Worm (Caenorhabditis elegans): ENCODE results near the gene str-180.

Gene str-180

ce11 chrV:6658765-6659164, 9.9 kb downstream of the str-180 start:
- TF ChIP-seq W03F9.2 (tag; optimal IDR thresholded peaks at IDR 0.05) (no peak), him-1 (tag; optimal IDR thresholded peaks at IDR 0.05) (peak; percentile 76), dao-5 (tag; optimal IDR thresholded peaks at IDR 0.05) (no peak)

ce11 chrV:6657532-6658259, 10.9 kb downstream of the str-180 start:
- TF ChIP-seq him-1 (tag; optimal IDR thresholded peaks at IDR 0.05) (no peak), W03F9.2 (tag; optimal IDR thresholded peaks at IDR 0.05) (no peak), dao-5 (tag; optimal IDR thresholded peaks at IDR 0.05) (no peak)

ce11 chrV:6656451-6657115, 12.1 kb downstream of the str-180 start, which contains the start of gene snb-1:
TSS of gene snb-1 (minus strand) at chrV:6656501.
- peak; percentile 75 for TF ChIP-seq W03F9.2 (tag; optimal IDR thresholded peaks at IDR 0.05)
- no peak for TF ChIP-seq dao-5 (tag; optimal IDR thresholded peaks at IDR 0.05)

- no peak for TF ChIP-seq W03F9.2 (tag; optimal IDR thresholded peaks at IDR 0.05)
- peak; percentile 55 for TF ChIP-seq him-1 (tag; optimal IDR thresholded peaks at IDR 0.05)
- peak; percentile 2 for TF ChIP-seq dao-5 (tag; optimal IDR thresholded peaks at IDR 0.05)
Observed at ce11 chrV:6655174-6655573, 13.5 kb downstream of the str-180 start, which contains the start of gene syx-18. TSS of gene syx-18 (minus strand) at chrV:6655449.

ce11 chrV:6652051-6652450, 16.6 kb downstream of the str-180 start, which contains the start of gene T10H9.8:
TSS of gene T10H9.8 (plus strand) at chrV:6652351.
- TF ChIP-seq W03F9.2 (tag; optimal IDR thresholded peaks at IDR 0.05) (no peak), dao-5 (tag; optimal IDR thresholded peaks at IDR 0.05) (no peak), him-1 (tag; optimal IDR thresholded peaks at IDR 0.05) (no peak)

- TF ChIP-seq W03F9.2 (tag; optimal IDR thresholded peaks at IDR 0.05) (no peak), him-1 (tag; optimal IDR thresholded peaks at IDR 0.05) (no peak), dao-5 (tag; optimal IDR thresholded peaks at IDR 0.05) (no peak)
Observed at ce11 chrV:6650508-6650907, 18.1 kb downstream of the str-180 start.

- no peak for TF ChIP-seq dao-5 (tag; optimal IDR thresholded peaks at IDR 0.05)
- no peak for TF ChIP-seq him-1 (tag; optimal IDR thresholded peaks at IDR 0.05)
Observed at ce11 chrV:6649317-6649716, 19.3 kb downstream of the str-180 start, which contains the start of gene T10H9.1. TSS of gene T10H9.1 (plus strand) at chrV:6649617.

ce11 chrV:6645810-6646209, 22.8 kb downstream of the str-180 start:
- TF ChIP-seq W03F9.2 (tag; optimal IDR thresholded peaks at IDR 0.05) (no peak), dao-5 (tag; optimal IDR thresholded peaks at IDR 0.05) (no peak), him-1 (tag; optimal IDR thresholded peaks at IDR 0.05) (no peak)

ce11 chrV:6632925-6633324, 35.7 kb downstream of the str-180 start, which contains the start of gene scd-2:
TSS of gene scd-2 (plus strand) at chrV:6633225.
- no peak for TF ChIP-seq W03F9.2 (tag; optimal IDR thresholded peaks at IDR 0.05)
- no peak for TF ChIP-seq dao-5 (tag; optimal IDR thresholded peaks at IDR 0.05)
- no peak for TF ChIP-seq him-1 (tag; optimal IDR thresholded peaks at IDR 0.05)

- TF ChIP-seq W03F9.2 (tag; optimal IDR thresholded peaks at IDR 0.05) (no peak), dao-5 (tag; optimal IDR thresholded peaks at IDR 0.05) (no peak), him-1 (tag; optimal IDR thresholded peaks at IDR 0.05) (no peak)
Observed at ce11 chrV:6631866-6632265, 36.8 kb downstream of the str-180 start.

- TF ChIP-seq him-1 (tag; optimal IDR thresholded peaks at IDR 0.05) = no peak
- TF ChIP-seq W03F9.2 (tag; optimal IDR thresholded peaks at IDR 0.05) = no peak
- no peak for TF ChIP-seq dao-5 (tag; optimal IDR thresholded peaks at IDR 0.05)
Observed at ce11 chrV:6630769-6631168, 37.9 kb downstream of the str-180 start.

ce11 chrV:6626244-6626643, 42.4 kb downstream of the str-180 start, which contains the start of gene ppt-1:
TSS of gene ppt-1 (minus strand) at chrV:6626344.
- TF ChIP-seq him-1 (tag; optimal IDR thresholded peaks at IDR 0.05) (no peak), W03F9.2 (tag; optimal IDR thresholded peaks at IDR 0.05) (no peak), dao-5 (tag; optimal IDR thresholded peaks at IDR 0.05) (no peak)

ce11 chrV:6621894-6622293, 46.7 kb downstream of the str-180 start, which contains the start of gene nhr-37:
TSS of gene nhr-37 (plus strand) at chrV:6622194.
- TF ChIP-seq him-1 (tag; optimal IDR thresholded peaks at IDR 0.05) (no peak), dao-5 (tag; optimal IDR thresholded peaks at IDR 0.05) (no peak), W03F9.2 (tag; optimal IDR thresholded peaks at IDR 0.05) (no peak)

- no peak for TF ChIP-seq W03F9.2 (tag; optimal IDR thresholded peaks at IDR 0.05)
- no peak for TF ChIP-seq him-1 (tag; optimal IDR thresholded peaks at IDR 0.05)
- no peak for TF ChIP-seq dao-5 (tag; optimal IDR thresholded peaks at IDR 0.05)
Observed at ce11 chrV:6620809-6621208, 47.8 kb downstream of the str-180 start.

Measured in whole organism, L4/young adult.